Fruit fly (Drosophila melanogaster) whole organism: Measurements from ENCODE around the gene CG14731.

Source experiments
- CG8478 ChIP-seq: fragments of >200 bp; optimal IDR thresholded peaks from 2 replicates; lab custom pipeline; 2018; ENCODE audit warnings: inconsistent platforms
- Dll ChIP-seq: fragments of >200 bp; optimal IDR thresholded peaks from 2 replicates; lab custom pipeline; 2017
- EcR ChIP-seq, 2 experiments: fragments of >200 bp; optimal IDR thresholded peaks; 2 replicates each; lab custom pipeline; 2017; ENCODE audit warnings: missing biosample characterization in 2 of 2, missing genetic modification characterization in 2 of 2, missing genetic modification reagents in 2 of 2
- pan ChIP-seq: fragments of >200 bp; optimal IDR thresholded peaks from 2 replicates; lab custom pipeline; 2017
- psq ChIP-seq: fragments of >200 bp; optimal IDR thresholded peaks from 2 replicates; lab custom pipeline; 2017
- usp ChIP-seq: fragments of >200 bp; optimal IDR thresholded peaks from 2 replicates; lab custom pipeline; 2017; ENCODE audit warnings: missing biosample characterization, missing genetic modification characterization, mixed read lengths

Gene CG14731

DNA sequence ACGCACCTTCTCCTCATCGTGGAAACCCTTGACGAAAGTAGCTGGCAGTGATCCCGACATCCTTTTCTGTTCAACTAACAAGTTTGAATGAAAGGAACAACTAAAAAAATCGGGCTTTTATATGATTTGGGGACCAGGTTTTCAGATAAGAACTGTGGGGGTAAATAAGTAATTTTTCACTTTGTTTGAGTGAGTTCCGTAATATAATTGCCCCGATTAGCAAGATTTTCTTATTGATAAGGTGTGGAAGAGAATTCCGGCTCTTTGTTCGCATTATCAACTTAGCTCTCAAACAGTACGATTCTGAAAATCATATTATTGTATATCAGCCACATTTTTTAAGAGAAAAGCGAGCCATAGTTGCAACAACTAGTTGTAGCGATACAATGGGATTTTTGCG, 50.9 kb downstream of the CG14731 start, which contains the start of gene CG12224:
CG12224 (minus strand) TSS at position 101 of the 400 bp plus-strand sequence.
- TF ChIP-seq pan, result no peak
- TF ChIP-seq EcR (GFP tag; optimal IDR thresholded peaks at IDR 0.05; lab: Kevin White, UChicago), result no peak
- no peak for TF ChIP-seq psq
- TF ChIP-seq CG8478 (lab: Kevin White, UChicago), result no peak
- TF ChIP-seq usp, result no peak
- no peak for TF ChIP-seq Dll (lab: Kevin White, UChicago)

DNA sequence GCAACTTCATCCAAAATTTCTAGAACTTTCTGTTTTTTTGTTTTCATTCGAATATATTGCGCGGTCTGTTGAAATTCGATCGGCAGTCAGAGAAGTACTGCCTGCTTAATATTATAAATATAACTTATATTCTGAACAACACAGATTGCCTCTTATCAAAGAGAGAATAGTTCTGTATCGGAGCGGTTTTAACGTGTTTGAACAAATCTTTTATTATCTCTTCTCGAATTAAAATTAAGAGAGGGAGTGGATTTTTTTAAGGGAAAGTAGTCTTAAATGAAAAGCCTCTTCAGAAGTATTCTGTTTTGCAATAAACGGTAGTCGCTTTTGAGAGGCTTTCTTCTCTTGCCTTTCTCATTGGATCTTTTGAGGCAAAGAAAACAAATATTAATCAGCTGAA, 51.5 kb downstream of the CG14731 start:
- TF ChIP-seq CG8478 (lab: Kevin White, UChicago) (no peak), pan (no peak), Dll (lab: Kevin White, UChicago) (no peak), EcR (GFP tag; optimal IDR thresholded peaks at IDR 0.05; lab: Kevin White, UChicago) (no peak), usp (no peak), psq (no peak)
